Worm (Caenorhabditis elegans) whole organism, L4 larva: Measurements from ENCODE around the gene srd-56.

ENCODE experiments used
- D1046.2 ChIP-seq: fragments of 200-800 bp; sonication (Bioruptor generic); IDR thresholded peaks from 2 replicates; pipeline ENCODE4 v1.3.6; 2022; ENCODE audit warnings: missing genetic modification characterization, missing compliant biosample characterization
- F10B5.3 ChIP-seq: sonication (generic microtip); optimal IDR thresholded peaks from 2 replicates; lab custom pipeline; 2016; ENCODE audit warnings: mild to moderate bottlenecking, missing genetic modification characterization, missing compliant biosample characterization
- R02D3.7 ChIP-seq: fragments of 150-350 bp; sonication (generic microtip); optimal IDR thresholded peaks from 3 replicates; lab custom pipeline; 2014; ENCODE audit warnings: missing biosample characterization, missing genetic modification characterization
- T20F7.1 ChIP-seq: fragments of 200-800 bp; sonication (Bioruptor generic); optimal IDR thresholded peaks from 2 replicates; lab custom pipeline; 2018; ENCODE audit warnings: mild to moderate bottlenecking, missing genetic modification characterization, missing compliant biosample characterization
- T26A8.4 ChIP-seq: fragments of 200-800 bp; sonication (Bioruptor generic); IDR thresholded peaks from 2 replicates; pipeline ENCODE4 v1.3.6; 2022; ENCODE audit warnings: missing genetic modification characterization, missing compliant biosample characterization
- Y48G9A.11 ChIP-seq: fragments of 200-800 bp; sonication (Bioruptor generic); IDR thresholded peaks from 2 replicates; pipeline ENCODE4 v1.3.6; 2022; ENCODE audit warnings: missing genetic modification reagents, missing genetic modification characterization, missing compliant biosample characterization
- ZK337.2 ChIP-seq: fragments of 200-800 bp; sonication (Bioruptor generic); IDR thresholded peaks from 2 replicates; pipeline ENCODE4 v1.3.6; 2022; ENCODE audit warnings: missing genetic modification reagents, missing genetic modification characterization, missing compliant biosample characterization
- ZK546.5 ChIP-seq, 2 experiments: sonication (generic microtip); optimal IDR thresholded peaks; 2 replicates each; lab custom pipeline; 2017; ENCODE audit warnings: missing biosample characterization in 2 of 2, missing genetic modification characterization in 2 of 2
- aly-2 ChIP-seq: sonication (generic microtip); optimal IDR thresholded peaks from 2 replicates; lab custom pipeline; 2018; ENCODE audit warnings: missing biosample characterization, missing genetic modification characterization
- ama-1 ChIP-seq: fragments of 150-350 bp; optimal IDR thresholded peaks from 2 replicates; lab custom pipeline; 2014; ENCODE audit warnings: inconsistent platforms, mixed read lengths
- arid-1 ChIP-seq: fragments of 200-800 bp; sonication (Bioruptor generic); conservative IDR thresholded peaks from 2 replicates; pipeline ENCODE4 v1.3.6; 2022; ENCODE audit warnings: missing genetic modification reagents, missing genetic modification characterization, missing compliant biosample characterization
- ceh-20 ChIP-seq: fragments of 200-800 bp; sonication (Bioruptor generic); IDR thresholded peaks from 2 replicates; pipeline ENCODE4 v1.3.6; 2022; ENCODE audit warnings: missing genetic modification reagents, missing genetic modification characterization, missing compliant biosample characterization
- ceh-44 ChIP-seq: fragments of 200-800 bp; sonication (Bioruptor generic); IDR thresholded peaks from 2 replicates; pipeline ENCODE4 v1.3.6; 2022; ENCODE audit warnings: missing genetic modification reagents, missing genetic modification characterization, missing compliant biosample characterization
- ceh-62 ChIP-seq: sonication (generic microtip); optimal IDR thresholded peaks from 2 replicates; lab custom pipeline; 2017; ENCODE audit warnings: missing biosample characterization, missing genetic modification characterization
- ces-1 ChIP-seq: fragments of 150-350 bp; sonication (generic microtip); optimal IDR thresholded peaks from 4 replicates; lab custom pipeline; 2014; ENCODE audit warnings: missing biosample characterization, missing genetic modification reagents, missing genetic modification characterization
- cey-2 ChIP-seq: sonication (generic microtip); optimal IDR thresholded peaks from 3 replicates; lab custom pipeline; 2017; ENCODE audit warnings: missing genetic modification characterization, mild to moderate bottlenecking, missing compliant biosample characterization, antibody characterized with exemption, borderline replicate concordance; ENCODE audit not compliant: insufficient read depth
- ctbp-1 ChIP-seq: fragments of 200-800 bp; sonication (Bioruptor generic); IDR thresholded peaks from 2 replicates; pipeline ENCODE4 v1.3.6; 2022; ENCODE audit warnings: missing genetic modification reagents, missing genetic modification characterization, missing compliant biosample characterization
- daf-12 ChIP-seq: fragments of 150-350 bp; optimal IDR thresholded peaks from 2 replicates; lab custom pipeline; 2014; ENCODE audit warnings: missing biosample characterization, missing genetic modification reagents, missing genetic modification characterization
- daf-16 ChIP-seq, 3 experiments: sonication (generic microtip); optimal IDR thresholded peaks; 2 replicates each; lab custom pipeline; 2016 to 2017; ENCODE audit warnings: missing genetic modification characterization in 3 of 3, missing genetic modification reagents in 3 of 3, mild to moderate bottlenecking in 2 of 3, missing compliant biosample characterization in 2 of 3, missing biosample characterization in 1 of 3, moderate library complexity in 1 of 3
- dmd-6 ChIP-seq: fragments of 200-800 bp; sonication (Bioruptor generic); IDR thresholded peaks from 2 replicates; pipeline ENCODE4 v1.3.6; 2022; ENCODE audit warnings: missing genetic modification reagents, missing genetic modification characterization, missing compliant biosample characterization
- dpl-1 ChIP-seq: fragments of 150-350 bp; optimal IDR thresholded peaks from 2 replicates; lab custom pipeline; 2014; ENCODE audit warnings: missing biosample characterization, missing genetic modification reagents, missing genetic modification characterization
- jun-1 ChIP-seq: fragments of 150-350 bp; optimal IDR thresholded peaks from 2 replicates; lab custom pipeline; 2014; ENCODE audit warnings: missing biosample characterization, missing genetic modification reagents, missing genetic modification characterization
- lin-1 ChIP-seq: fragments of 200-800 bp; sonication (Bioruptor generic); IDR thresholded peaks from 2 replicates; pipeline ENCODE4 v1.3.6; 2022; ENCODE audit warnings: missing genetic modification reagents, missing genetic modification characterization, missing compliant biosample characterization
- lin-13 ChIP-seq: fragments of 150-350 bp; optimal IDR thresholded peaks from 2 replicates; lab custom pipeline; 2014; ENCODE audit warnings: missing biosample characterization, missing genetic modification reagents, missing genetic modification characterization
- lin-15B ChIP-seq: fragments of 150-350 bp; sonication (generic microtip); optimal IDR thresholded peaks from 3 replicates; lab custom pipeline; 2014; ENCODE audit warnings: missing biosample characterization, missing genetic modification characterization
- lin-29 ChIP-seq: fragments of 200-800 bp; sonication (Bioruptor generic); IDR thresholded peaks from 2 replicates; pipeline ENCODE4 v1.3.6; 2022; ENCODE audit warnings: missing genetic modification reagents, missing genetic modification characterization, missing compliant biosample characterization
- lin-38 ChIP-seq: fragments of 200-800 bp; sonication (Bioruptor generic); IDR thresholded peaks from 2 replicates; pipeline ENCODE4 v1.3.6; 2022; ENCODE audit warnings: missing genetic modification reagents, missing genetic modification characterization, missing compliant biosample characterization
- lir-3 ChIP-seq: sonication (generic microtip); optimal IDR thresholded peaks from 2 replicates; lab custom pipeline; 2016; ENCODE audit warnings: mild to moderate bottlenecking, missing genetic modification characterization, missing compliant biosample characterization
- lsy-2 ChIP-seq, 2 experiments: fragments of 150-350 bp in 1 of 2; sonication (generic microtip) in 1 of 2; optimal IDR thresholded peaks; 2 replicates each; lab custom pipeline; 2014 to 2017; ENCODE audit warnings: missing biosample characterization in 2 of 2, missing genetic modification characterization in 2 of 2
- mdl-1 ChIP-seq, 2 experiments: fragments of 150-350 bp in 1 of 2; sonication (generic microtip) in 1 of 2; optimal IDR thresholded peaks; 2 replicates each; lab custom pipeline; 2014 to 2017; ENCODE audit warnings: missing biosample characterization in 2 of 2, missing genetic modification characterization in 2 of 2
- mep-1 ChIP-seq: fragments of 150-350 bp; sonication (generic microtip); optimal IDR thresholded peaks from 3 replicates; lab custom pipeline; 2014; ENCODE audit warnings: missing biosample characterization, missing genetic modification characterization
- nhr-102 ChIP-seq: sonication (generic microtip); optimal IDR thresholded peaks from 2 replicates; lab custom pipeline; 2016; ENCODE audit warnings: mild to moderate bottlenecking, missing genetic modification characterization, moderate library complexity, missing compliant biosample characterization
- nhr-28 ChIP-seq: fragments of 150-350 bp; optimal IDR thresholded peaks from 2 replicates; lab custom pipeline; 2014; ENCODE audit warnings: missing biosample characterization, missing genetic modification characterization
- nhr-41 ChIP-seq: fragments of 200-800 bp; sonication (Bioruptor generic); IDR thresholded peaks from 2 replicates; pipeline ENCODE4 v1.3.6; 2022; ENCODE audit warnings: missing genetic modification reagents, missing genetic modification characterization, missing compliant biosample characterization
- nhr-42 ChIP-seq: fragments of 200-800 bp; sonication (Bioruptor generic); IDR thresholded peaks from 2 replicates; pipeline ENCODE4 v1.3.6; 2022; ENCODE audit warnings: missing genetic modification characterization, missing compliant biosample characterization
- nhr-48 ChIP-seq: sonication (generic microtip); optimal IDR thresholded peaks from 2 replicates; lab custom pipeline; 2016; ENCODE audit warnings: mild to moderate bottlenecking, missing genetic modification characterization, missing compliant biosample characterization
- pha-4 ChIP-seq, 2 experiments: fragments of 150-350 bp in 1 of 2; fragments of 200-800 bp in 1 of 2; sonication (Bioruptor generic) in 1 of 2; IDR thresholded peaks in 1 of 2; optimal IDR thresholded peaks in 1 of 2; 2 replicates each; pipeline versions ENCODE4 v1.3.6 to Lab custom; 2014 to 2022; ENCODE audit warnings: missing genetic modification characterization in 2 of 2, missing genetic modification reagents in 2 of 2, missing biosample characterization in 1 of 2, missing compliant biosample characterization in 1 of 2
- php-3 ChIP-seq: fragments of 200-800 bp; sonication (Bioruptor generic); IDR thresholded peaks from 2 replicates; pipeline ENCODE4 v1.3.6; 2022; ENCODE audit warnings: missing genetic modification reagents, missing genetic modification characterization, missing compliant biosample characterization
- pqm-1 ChIP-seq: sonication (generic microtip); optimal IDR thresholded peaks from 2 replicates; lab custom pipeline; 2017; ENCODE audit warnings: missing biosample characterization, missing genetic modification characterization
- spr-3 ChIP-seq: fragments of 200-800 bp; sonication (Bioruptor generic); optimal IDR thresholded peaks from 2 replicates; lab custom pipeline; 2018; ENCODE audit warnings: mild to moderate bottlenecking, missing genetic modification characterization, missing compliant biosample characterization
- tag-97 ChIP-seq: fragments of 200-800 bp; sonication (Bioruptor generic); IDR thresholded peaks from 2 replicates; pipeline ENCODE4 v1.3.6; 2022; ENCODE audit warnings: missing genetic modification characterization, missing compliant biosample characterization
- unc-39 ChIP-seq: sonication (generic microtip); optimal IDR thresholded peaks from 2 replicates; lab custom pipeline; 2017; ENCODE audit warnings: missing biosample characterization, missing genetic modification characterization
- zag-1 ChIP-seq: fragments of 150-350 bp; optimal IDR thresholded peaks from 2 replicates; lab custom pipeline; 2014; ENCODE audit warnings: missing biosample characterization, missing genetic modification characterization
- zfp-3 ChIP-seq: fragments of 200-800 bp; sonication (Bioruptor generic); conservative IDR thresholded peaks from 2 replicates; pipeline ENCODE4 v1.3.6; 2022; ENCODE audit warnings: missing genetic modification reagents, missing genetic modification characterization, missing compliant biosample characterization

Gene srd-56

ce11 chrII:7232517-7232916 lies 29.5 kb upstream of the srd-56 start, which contains the start of gene ctsa-3.1 (continued):
- TF ChIP-seq T20F7.1 (GFP tag; lab: Kevin White, UChicago) (no peak), tag-97 (GFP tag; lab: Robert Waterston, UW) (no peak), ctbp-1 (GFP tag; lab: Robert Waterston, UW) (no peak), F10B5.3 (tag; lab: Kevin White, UChicago) (no peak), lir-3 (tag; lab: Kevin White, UChicago) (no peak), Y48G9A.11 (no peak), nhr-42 (no peak), nhr-48 (tag; lab: Kevin White, UChicago) (peak; percentile 10), pqm-1 (tag; lab: Kevin White, UChicago) (peak; percentile 74), dmd-6 (GFP tag; lab: Robert Waterston, UW) (peak; percentile 68), ceh-44 (GFP tag; lab: Robert Waterston, UW) (no peak), R02D3.7 (tag; lab: Kevin White, UChicago) (no peak), ZK337.2 (GFP tag; lab: Robert Waterston, UW) (no peak), daf-16 (GFP tag; optimal IDR thresholded peaks at IDR 0.05; lab: Kevin White, UChicago) (no peak), daf-16 (tag; optimal IDR thresholded peaks at IDR 0.05; lab: Kevin White, UChicago) (peak; percentile 46), zag-1 (tag; lab: Kevin White, UChicago) (no peak), dpl-1 (GFP tag; lab: Kevin White, UChicago) (no peak), lin-15B (tag; lab: Kevin White, UChicago) (no peak), ceh-62 (tag; lab: Kevin White, UChicago) (no peak), aly-2 (tag; lab: Kevin White, UChicago) (no peak)

DNA sequence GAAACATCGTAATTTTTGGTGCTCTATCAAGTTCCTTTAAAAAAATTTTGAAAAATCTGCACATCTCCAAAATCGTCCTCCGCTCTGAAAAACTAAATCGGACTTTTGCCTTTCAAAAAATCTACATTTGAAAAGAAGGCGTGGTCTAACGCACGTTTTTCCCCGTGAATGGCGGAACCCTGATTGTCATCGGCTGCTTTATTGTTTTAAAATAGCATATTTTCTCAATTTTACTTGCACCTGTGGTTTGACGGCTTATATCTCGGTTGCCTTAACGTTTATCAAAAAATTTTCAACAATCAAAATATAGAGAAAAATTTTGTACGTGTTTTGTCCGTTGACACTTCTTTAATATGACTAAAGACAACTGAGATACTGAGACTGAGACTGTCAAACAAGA lies 28.9 kb upstream of the srd-56 start:
- TF ChIP-seq lin-38 (GFP tag; lab: Robert Waterston, UW) (0 out of 2 replicates have a peak, but pooled peaks have one; percentile 17), cey-2 (tag; lab: Kevin White, UChicago) (no peak)

DNA sequence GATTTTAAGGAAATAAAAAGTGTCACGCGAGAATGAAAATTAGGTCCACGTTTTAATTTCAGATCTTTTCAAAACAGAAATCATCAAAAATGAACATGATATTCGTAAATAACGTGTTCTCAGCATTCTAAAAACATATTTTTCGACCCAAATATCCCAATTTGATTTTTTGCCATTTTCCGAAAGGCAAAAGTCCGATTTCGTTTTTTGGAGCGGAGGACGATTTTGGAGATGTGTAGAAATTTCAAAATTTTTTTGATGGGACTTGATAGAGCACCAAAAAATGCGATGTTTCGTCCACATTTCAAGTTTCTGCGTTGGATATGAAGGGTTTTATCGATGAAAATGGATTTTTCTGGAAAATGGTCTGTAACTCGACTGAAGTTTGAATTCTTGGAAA lies 27.7 kb upstream of the srd-56 start:
- TF ChIP-seq ceh-20 (no peak), mdl-1 (tag; optimal IDR thresholded peaks at IDR 0.05; lab: Kevin White, UChicago) (peak in 1 of 2 experiments; percentile 1), tag-97 (GFP tag; lab: Robert Waterston, UW) (no peak), pha-4 (GFP tag; IDR thresholded peaks at IDR 0.05; lab: Robert Waterston, UW) (peak; percentile 40; the same call in 1 of the 2 replicates), pha-4 (tag; optimal IDR thresholded peaks at IDR 0.05; lab: Kevin White, UChicago) (no peak), lsy-2 (tag; optimal IDR thresholded peaks at IDR 0.05; lab: Kevin White, UChicago) (peak in 1 of 2 experiments; percentile 9), mep-1 (tag; lab: Kevin White, UChicago) (peak; percentile 5), nhr-41 (GFP tag; lab: Robert Waterston, UW) (no peak), nhr-42 (no peak), T26A8.4 (peak; percentile 72; the same call in 1 of the 2 replicates), arid-1 (GFP tag; lab: Robert Waterston, UW) (no peak), zfp-3 (GFP tag; lab: Robert Waterston, UW) (peak; percentile 62; the same call in 1 of the 2 replicates), aly-2 (tag; lab: Kevin White, UChicago) (no peak), nhr-28 (tag; lab: Kevin White, UChicago) (no peak), ces-1 (no peak), lin-29 (GFP tag; lab: Robert Waterston, UW) (0 out of 2 replicates have a peak, but pooled peaks have one; percentile 53)

DNA sequence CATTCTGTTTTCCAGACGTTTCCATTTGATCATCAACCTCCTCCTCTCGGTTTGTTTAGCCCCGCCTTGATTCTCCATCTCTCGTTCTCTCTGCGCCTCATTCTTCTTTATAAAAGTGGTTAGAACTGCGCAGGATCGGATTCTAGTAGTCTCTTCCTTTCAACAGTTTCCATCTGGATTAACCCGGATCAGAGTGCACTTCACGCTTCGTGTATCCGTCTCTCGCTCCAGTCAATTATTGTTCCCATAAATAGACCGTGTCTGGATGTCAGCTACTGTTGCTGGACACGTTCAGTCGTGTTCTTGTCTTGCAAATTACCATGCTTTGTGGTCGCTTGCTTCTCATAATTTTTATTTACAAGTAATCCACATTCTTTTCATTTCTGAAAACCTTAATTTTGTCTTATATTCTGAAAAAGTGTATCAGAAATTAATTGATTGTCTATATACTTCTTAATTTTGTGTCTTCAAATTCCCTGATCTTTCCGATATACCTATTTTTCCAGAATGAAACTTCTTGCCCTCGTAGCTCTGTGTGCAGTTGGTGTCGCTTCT lies 25.7 kb upstream of the srd-56 start, which contains the start of gene F32A5.4:
Gene F32A5.4, plus strand, starts transcription at position 505 of the 555 bp plus-strand sequence.
- TF ChIP-seq pha-4 (GFP tag; IDR thresholded peaks at IDR 0.05; lab: Robert Waterston, UW) (no peak), pha-4 (tag; optimal IDR thresholded peaks at IDR 0.05; lab: Kevin White, UChicago) (no peak), R02D3.7 (tag; lab: Kevin White, UChicago) (no peak), nhr-102 (tag; lab: Kevin White, UChicago) (no peak), cey-2 (tag; lab: Kevin White, UChicago) (no peak), jun-1 (tag; lab: Kevin White, UChicago) (no peak), ctbp-1 (GFP tag; lab: Robert Waterston, UW) (no peak), lin-1 (GFP tag; lab: Robert Waterston, UW) (no peak), php-3 (no peak), arid-1 (GFP tag; lab: Robert Waterston, UW) (0 out of 2 replicates have a peak, but pooled peaks have one; percentile 16), lin-13 (GFP tag; lab: Kevin White, UChicago) (no peak), spr-3 (GFP tag; lab: Kevin White, UChicago) (no peak), D1046.2 (GFP tag; lab: Robert Waterston, UW) (no peak), unc-39 (tag; lab: Kevin White, UChicago) (no peak), ZK546.5 (tag; optimal IDR thresholded peaks at IDR 0.05; lab: Kevin White, UChicago) (no peak), daf-12 (no peak), ama-1 (lab: Kevin White, UChicago) (peak; percentile 73)
